Worm (Caenorhabditis elegans): ENCODE results near the gene pho-4.

Gene pho-4

ce11 chrII:5191766-5192165 lies 46.5 kb downstream of the pho-4 start:
- no peak for TF ChIP-seq unc-62 (GFP tag; optimal IDR thresholded peaks at IDR 0.05 in 1 of 2)
- TF ChIP-seq unc-62 (tag; optimal IDR thresholded peaks at IDR 0.05), result no peak
- no peak for TF ChIP-seq rbr-2 (tag; optimal IDR thresholded peaks at IDR 0.05)
- no peak for TF ChIP-seq tra-1 (GFP tag; IDR thresholded peaks at IDR 0.05)
- TF ChIP-seq dmd-9 (GFP tag; IDR thresholded peaks at IDR 0.05), result no peak
- TF ChIP-seq pqm-1 (tag; optimal IDR thresholded peaks at IDR 0.05), result peak; percentile 98
- no peak for TF ChIP-seq duxl-1 (tag; optimal IDR thresholded peaks at IDR 0.05; ENCODE audit: poor library complexity)
- TF ChIP-seq D1046.2 (GFP tag; IDR thresholded peaks at IDR 0.05), result no peak
- no peak for TF ChIP-seq zip-2 (tag; optimal IDR thresholded peaks at IDR 0.05)
- no peak for TF ChIP-seq nhr-6 (tag; optimal IDR thresholded peaks at IDR 0.05)
- TF ChIP-seq nhr-76 (tag; optimal IDR thresholded peaks at IDR 0.05), result no peak
- no peak for TF ChIP-seq nhr-42 (GFP tag; IDR thresholded peaks at IDR 0.05)
- no peak for TF ChIP-seq set-16 (GFP tag; IDR thresholded peaks at IDR 0.05)
- peak; percentile 81 for TF ChIP-seq nhr-28 (tag; optimal IDR thresholded peaks at IDR 0.05)
- TF ChIP-seq egl-27 (tag; optimal IDR thresholded peaks at IDR 0.05), result no peak
- no peak for TF ChIP-seq snpc-4 (tag; optimal IDR thresholded peaks at IDR 0.05)
- TF ChIP-seq dve-1 (tag; optimal IDR thresholded peaks at IDR 0.05; ENCODE audit: insufficient read depth), result peak; percentile 74
- TF ChIP-seq ceh-28 (tag; optimal IDR thresholded peaks at IDR 0.05), result no peak
- no peak for TF ChIP-seq mxl-3 (GFP tag; optimal IDR thresholded peaks at IDR 0.05)
- TF ChIP-seq hlh-11 (tag; optimal IDR thresholded peaks at IDR 0.05), result peak; percentile 67
- no peak for TF ChIP-seq T20F7.1 (GFP tag; optimal IDR thresholded peaks at IDR 0.05)
- no peak for TF ChIP-seq skn-1 (tag; optimal IDR thresholded peaks at IDR 0.05)
- TF ChIP-seq lin-15B (tag; optimal IDR thresholded peaks at IDR 0.05), result no peak
- no peak for TF ChIP-seq daf-16 (GFP tag; optimal IDR thresholded peaks at IDR 0.05)
- peak; percentile 69 for TF ChIP-seq daf-16 (tag; optimal IDR thresholded peaks at IDR 0.05)
- TF ChIP-seq snpc-1.2 (GFP tag; IDR thresholded peaks at IDR 0.05), result no peak
- TF ChIP-seq lin-29 (GFP tag; IDR thresholded peaks at IDR 0.05), result no peak
- no peak for TF ChIP-seq F37D6.2 (tag; optimal IDR thresholded peaks at IDR 0.05)
- no peak for TF ChIP-seq nhr-48 (tag; optimal IDR thresholded peaks at IDR 0.05)
- no peak for TF ChIP-seq mep-1 (tag; optimal IDR thresholded peaks at IDR 0.05)
- TF ChIP-seq nhr-41 (GFP tag; IDR thresholded peaks at IDR 0.05), result no peak
- no peak for TF ChIP-seq spr-3 (GFP tag; optimal IDR thresholded peaks at IDR 0.05)
- no peak for TF ChIP-seq nhr-11 (tag; optimal IDR thresholded peaks at IDR 0.05)
- no peak for TF ChIP-seq F49E8.2 (tag; optimal IDR thresholded peaks at IDR 0.05; ENCODE audit: borderline replicate concordance)
- TF ChIP-seq gei-8 (GFP tag; optimal IDR thresholded peaks at IDR 0.05), result no peak
- peak; percentile 18 for TF ChIP-seq jun-1 (tag; optimal IDR thresholded peaks at IDR 0.05)
- TF ChIP-seq unc-130 (GFP tag; optimal IDR thresholded peaks at IDR 0.05), result no peak
- peak; percentile 47; the same call in 1 of the 2 replicates for TF ChIP-seq php-3 (GFP tag; IDR thresholded peaks at IDR 0.05)
- TF ChIP-seq attf-4 (tag; optimal IDR thresholded peaks at IDR 0.05), result no peak
- peak; percentile 40 for TF ChIP-seq aha-1 (tag)
- no peak for TF ChIP-seq lim-7 (GFP tag; IDR thresholded peaks at IDR 0.05)
- no peak for TF ChIP-seq lsy-2 (tag; optimal IDR thresholded peaks at IDR 0.05)
- TF ChIP-seq ztf-11 (tag; optimal IDR thresholded peaks at IDR 0.05), result no peak
- TF ChIP-seq pha-4 (GFP tag; IDR thresholded peaks at IDR 0.05), result no peak
- TF ChIP-seq pha-4 (tag; optimal IDR thresholded peaks at IDR 0.05), result no peak
- no peak for TF ChIP-seq nhr-237 (tag; optimal IDR thresholded peaks at IDR 0.05)
- TF ChIP-seq nhr-77 (tag; optimal IDR thresholded peaks at IDR 0.05), result peak; percentile 60
- TF ChIP-seq zip-11 (GFP tag; IDR thresholded peaks at IDR 0.05), result no peak
- no peak for TF ChIP-seq T26A8.4 (GFP tag; IDR thresholded peaks at IDR 0.05)
- no peak for TF ChIP-seq aly-2 (tag; optimal IDR thresholded peaks at IDR 0.05)
- no peak for TF ChIP-seq mdt-29 (GFP tag; IDR thresholded peaks at IDR 0.05)
- TF ChIP-seq dpl-1 (GFP tag; optimal IDR thresholded peaks at IDR 0.05), result no peak
- no peak for TF ChIP-seq nhr-102 (tag; optimal IDR thresholded peaks at IDR 0.05)
- no peak for TF ChIP-seq hlh-30 (tag; optimal IDR thresholded peaks at IDR 0.05; ENCODE audit: insufficient read depth)
